Fruit fly (Drosophila melanogaster) whole organism, pupa: ENCODE results near the gene CG10376.

Experiments
- CG10348 ChIP-seq: fragments of 200-800 bp; sonication (Bioruptor generic); IDR thresholded peaks from 2 replicates; pipeline ENCODE4 v1.3.6; 2022; ENCODE audit warnings: missing biosample characterization, missing genetic modification characterization
- CG12605 ChIP-seq: fragments of 200-800 bp; sonication (Bioruptor generic); IDR thresholded peaks from 2 replicates; pipeline ENCODE4 v1.3.6; 2022; ENCODE audit warnings: missing biosample characterization, missing genetic modification characterization
- CG32121 ChIP-seq: fragments of 200-800 bp; sonication (Bioruptor generic); IDR thresholded peaks from 2 replicates; pipeline ENCODE4 v1.3.6; 2022; ENCODE audit warnings: missing biosample characterization, missing genetic modification characterization
- CG34367 ChIP-seq: fragments of 200-800 bp; sonication (Bioruptor generic); optimal IDR thresholded peaks from 2 replicates; lab custom pipeline; 2018; ENCODE audit warnings: missing biosample characterization, mild to moderate bottlenecking, missing genetic modification characterization
- CG8301 ChIP-seq: fragments of 200-800 bp; sonication (Bioruptor generic); optimal IDR thresholded peaks from 2 replicates; lab custom pipeline; 2018; ENCODE audit warnings: missing biosample characterization, mild to moderate bottlenecking, missing genetic modification characterization
- EcR ChIP-seq: fragments of 200-800 bp; sonication (Bioruptor generic); optimal IDR thresholded peaks from 3 replicates; lab custom pipeline; 2019; ENCODE audit warnings: missing biosample characterization, missing genetic modification characterization, mild to moderate bottlenecking, moderate library complexity, missing genetic modification reagents
- Ets98B ChIP-seq: fragments of 200-800 bp; sonication (Bioruptor generic); IDR thresholded peaks from 2 replicates; pipeline ENCODE4 v1.3.6; 2022; ENCODE audit warnings: missing biosample characterization, missing genetic modification characterization
- Pif1A ChIP-seq: fragments of 200-800 bp; sonication (Bioruptor generic); optimal IDR thresholded peaks from 3 replicates; lab custom pipeline; 2016; ENCODE audit warnings: missing biosample characterization, missing genetic modification characterization
- Snoo ChIP-seq: fragments of 200-800 bp; sonication (Bioruptor generic); optimal IDR thresholded peaks from 3 replicates; lab custom pipeline; 2017; ENCODE audit warnings: missing biosample characterization, mild to moderate bottlenecking, missing genetic modification characterization, inconsistent platforms

- TF ChIP-seq CG32121 (no peak), CG8301 (tag; lab: Kevin White, UChicago) (no peak), CG34367 (tag; lab: Kevin White, UChicago) (no peak), Snoo (tag; lab: Kevin White, UChicago) (no peak), CG10348 (no peak), Ets98B (GFP tag; lab: Robert Waterston, UW) (no peak), CG12605 (GFP tag; lab: Robert Waterston, UW) (no peak), EcR (GFP tag; lab: Kevin White, UChicago) (no peak), Pif1A (GFP tag; lab: Kevin White, UChicago) (no peak)
These were observed 29.4 kb upstream of the CG10376 start, which contains the start of gene CG10348 for dm6 chr2L:18732291-18732690.
